Worm (Caenorhabditis elegans): ENCODE data around the gene ula-1.

- no peak for TF ChIP-seq ztf-11 (tag; optimal IDR thresholded peaks at IDR 0.05)
- no peak for TF ChIP-seq nhr-11 (tag; optimal IDR thresholded peaks at IDR 0.05)
- TF ChIP-seq F49E8.2 (tag; optimal IDR thresholded peaks at IDR 0.05; ENCODE audit: borderline replicate concordance) = no peak
- TF ChIP-seq egl-27 (tag; optimal IDR thresholded peaks at IDR 0.05) = no peak
- no peak for TF ChIP-seq mep-1 (tag; optimal IDR thresholded peaks at IDR 0.05)
Measured at ce11 chrIII:4920221-4920620, at the start of gene ula-1.
